Worm (Caenorhabditis elegans): Measurements from ENCODE around the gene D2024.4.

The D2024.4 gene

DNA sequence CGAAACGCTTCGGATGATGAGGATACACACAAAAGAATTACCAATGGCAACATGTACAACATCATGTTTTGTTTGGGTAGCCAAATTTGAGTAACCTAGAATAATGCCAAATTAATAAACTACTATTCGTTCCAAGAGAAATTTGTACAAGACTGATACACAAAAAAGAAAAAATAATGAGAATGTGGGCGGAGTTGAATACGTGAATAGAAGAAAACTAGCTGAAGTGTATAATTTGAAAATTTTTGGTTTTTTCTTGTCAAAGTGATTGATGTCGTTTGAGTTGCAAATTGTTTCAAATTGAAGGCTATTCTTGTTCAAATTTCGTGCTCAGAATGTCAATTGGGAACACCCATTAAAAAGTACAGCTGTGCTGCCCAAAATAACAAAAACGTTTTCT, 39.3 kb upstream of the D2024.4 start, which contains the start of gene R13A1.5:
Gene R13A1.5, minus strand, starts transcription at position 101 of the 400 bp plus-strand sequence.
- TF ChIP-seq efl-1 (optimal IDR thresholded peaks at IDR 0.05) (no peak), efl-1 (GFP tag; optimal IDR thresholded peaks at IDR 0.05 in 1 of 2) (peak in 1 of 2 experiments; percentile 67), unc-62 (GFP tag; optimal IDR thresholded peaks at IDR 0.05) (no peak)

DNA sequence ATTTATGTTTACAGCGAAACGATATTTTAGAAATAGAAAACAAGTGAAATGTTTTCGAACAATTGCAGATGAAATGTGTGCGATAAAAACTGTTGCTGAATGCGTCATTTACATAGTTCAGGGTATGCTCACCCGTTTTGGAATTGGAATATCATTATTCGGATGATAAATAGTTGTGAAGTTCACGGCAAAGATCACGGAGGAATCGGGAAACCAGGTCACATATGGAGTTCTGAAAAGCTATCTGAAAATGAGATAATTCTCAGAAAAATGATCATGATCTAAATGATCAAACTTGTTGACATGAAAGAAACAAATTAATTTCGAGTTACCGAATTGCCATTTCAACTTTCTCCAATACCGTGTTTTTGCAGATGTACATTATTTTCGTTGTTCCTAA, 35.3 kb upstream of the D2024.4 start, which contains the start of gene best-16:
Gene best-16, minus strand, starts transcription at position 101 of the 400 bp plus-strand sequence.
- TF ChIP-seq Y116A8C.19 (tag; optimal IDR thresholded peaks at IDR 0.05; ENCODE audit: borderline replicate concordance): no peak
- TF ChIP-seq rnt-1 (tag; optimal IDR thresholded peaks at IDR 0.05): no peak
- TF ChIP-seq nhr-76 (tag; optimal IDR thresholded peaks at IDR 0.05): no peak
- TF ChIP-seq zag-1 (tag; optimal IDR thresholded peaks at IDR 0.05): no peak
- TF ChIP-seq nhr-19 (GFP tag; conservative IDR thresholded peaks at IDR 0.05): no peak
- no peak for TF ChIP-seq mep-1 (tag; optimal IDR thresholded peaks at IDR 0.05)
- no peak for TF ChIP-seq pax-3 (tag; optimal IDR thresholded peaks at IDR 0.05)
- no peak for TF ChIP-seq C04F5.9 (tag; optimal IDR thresholded peaks at IDR 0.05)
- TF ChIP-seq vab-15 (tag; optimal IDR thresholded peaks at IDR 0.05): no peak
- TF ChIP-seq irx-1 (tag; optimal IDR thresholded peaks at IDR 0.05): no peak
- no peak for TF ChIP-seq ceh-82 (tag; optimal IDR thresholded peaks at IDR 0.05)
- TF ChIP-seq egl-27 (tag; optimal IDR thresholded peaks at IDR 0.05): no peak
- no peak for TF ChIP-seq pqm-1 (tag; optimal IDR thresholded peaks at IDR 0.05)
- no peak for TF ChIP-seq aha-1 (tag; optimal IDR thresholded peaks at IDR 0.05)
- no peak for TF ChIP-seq isw-1 (GFP tag; IDR thresholded peaks at IDR 0.05)
- no peak for TF ChIP-seq egl-13 (tag; optimal IDR thresholded peaks at IDR 0.05)
- TF ChIP-seq lin-13 (GFP tag; optimal IDR thresholded peaks at IDR 0.05): no peak
- no peak for TF ChIP-seq nhr-85 (tag)

DNA sequence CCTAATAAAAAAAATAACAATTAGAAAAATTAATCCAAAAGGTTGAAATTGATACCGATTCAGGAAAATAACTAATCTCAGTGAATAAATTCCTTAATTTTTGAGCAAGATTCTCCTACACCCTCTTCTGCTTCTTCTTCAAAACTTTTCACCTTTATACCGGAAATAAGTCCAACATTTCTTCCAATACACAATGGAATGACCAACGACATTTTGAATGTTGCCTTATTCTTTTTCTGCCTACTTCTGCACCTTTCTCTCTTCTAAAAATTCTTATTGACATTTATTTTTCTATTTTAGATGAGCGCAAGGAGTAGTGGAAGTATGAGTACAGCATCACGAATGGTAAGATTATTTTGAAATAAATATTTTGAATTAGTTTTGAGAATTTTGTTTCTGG, 34.2 kb upstream of the D2024.4 start, which contains the start of gene unc-8:
Gene unc-8, plus strand, starts transcription at position 301 of the 400 bp plus-strand sequence.
- no peak for TF ChIP-seq fkh-8 (tag; optimal IDR thresholded peaks at IDR 0.05)
- no peak for TF ChIP-seq jun-1 (tag; optimal IDR thresholded peaks at IDR 0.05)
- no peak for TF ChIP-seq elt-3 (tag; optimal IDR thresholded peaks at IDR 0.05)
- TF ChIP-seq fkh-10 (GFP tag; optimal IDR thresholded peaks at IDR 0.05): no peak
- no peak for TF ChIP-seq tlp-1 (tag; optimal IDR thresholded peaks at IDR 0.05)
- TF ChIP-seq isw-1 (GFP tag; IDR thresholded peaks at IDR 0.05): no peak
- no peak for TF ChIP-seq nhr-19 (GFP tag; conservative IDR thresholded peaks at IDR 0.05)
- TF ChIP-seq nhr-85 (tag): no peak
- TF ChIP-seq F16B12.6 (tag; optimal IDR thresholded peaks at IDR 0.05): no peak
- no peak for TF ChIP-seq lin-13 (GFP tag; optimal IDR thresholded peaks at IDR 0.05)
- no peak for TF ChIP-seq nhr-11 (tag; optimal IDR thresholded peaks at IDR 0.05)
- TF ChIP-seq lin-14 (GFP tag; optimal IDR thresholded peaks at IDR 0.05): no peak
- no peak for TF ChIP-seq aly-2 (tag; optimal IDR thresholded peaks at IDR 0.05)
- TF ChIP-seq mef-2 (tag; optimal IDR thresholded peaks at IDR 0.05): no peak
- TF ChIP-seq fkh-4 (tag; optimal IDR thresholded peaks at IDR 0.05; ENCODE audit: borderline replicate concordance): no peak
- no peak for TF ChIP-seq skn-1 (tag; optimal IDR thresholded peaks at IDR 0.05)
- TF ChIP-seq ceh-90 (tag; optimal IDR thresholded peaks at IDR 0.05): no peak
- no peak for TF ChIP-seq grh-1 (GFP tag; IDR thresholded peaks at IDR 0.05)

DNA sequence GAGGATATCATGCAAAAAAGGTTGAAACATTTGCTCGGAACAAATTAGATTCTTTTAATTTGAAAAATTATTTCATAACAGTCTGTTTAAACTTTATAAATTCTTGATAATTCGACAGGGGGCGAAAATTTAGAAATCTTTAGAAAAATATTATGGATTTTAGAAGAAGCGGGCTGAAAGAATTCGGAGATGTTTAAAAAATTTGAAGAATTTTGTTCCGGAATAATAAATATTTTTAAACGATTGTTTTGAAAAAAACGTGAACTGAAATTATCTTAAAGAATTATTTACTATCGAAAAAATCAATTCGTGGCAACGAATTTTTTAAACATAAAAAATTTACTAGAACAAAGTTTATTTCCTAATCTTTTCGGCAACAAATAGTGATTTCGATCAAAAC, 27.3 kb upstream of the D2024.4 start, which contains the start of gene R13A1.3:
Gene R13A1.3, plus strand, starts transcription at position 301 of the 400 bp plus-strand sequence.
- TF ChIP-seq rnt-1 (tag; optimal IDR thresholded peaks at IDR 0.05): no peak
- TF ChIP-seq ztf-11 (tag; optimal IDR thresholded peaks at IDR 0.05): no peak
- no peak for TF ChIP-seq jun-1 (tag; optimal IDR thresholded peaks at IDR 0.05)
- no peak for TF ChIP-seq ceh-63 (GFP tag; optimal IDR thresholded peaks at IDR 0.05)
- no peak for TF ChIP-seq zip-4 (GFP tag; optimal IDR thresholded peaks at IDR 0.05)
- no peak for TF ChIP-seq nhr-76 (tag; optimal IDR thresholded peaks at IDR 0.05)
- TF ChIP-seq Y116A8C.19 (tag; optimal IDR thresholded peaks at IDR 0.05; ENCODE audit: borderline replicate concordance): no peak
- no peak for TF ChIP-seq ama-1 (optimal IDR thresholded peaks at IDR 0.05)
- TF ChIP-seq snpc-4 (tag; optimal IDR thresholded peaks at IDR 0.05): no peak
- TF ChIP-seq sup-37 (GFP tag; optimal IDR thresholded peaks at IDR 0.05): no peak
- TF ChIP-seq sox-4 (tag; optimal IDR thresholded peaks at IDR 0.05): no peak
- no peak for TF ChIP-seq F16B12.6 (tag; optimal IDR thresholded peaks at IDR 0.05)

All from whole organism, L1 larva.